Fruit fly (Drosophila melanogaster) whole organism, wandering third instar larva: ENCODE results near the gene strat.

Experiments
- Abd-B ChIP-seq: fragments of >200 bp; optimal IDR thresholded peaks from 2 replicates; lab custom pipeline; 2017; ENCODE audit warnings: missing biosample characterization, missing genetic modification characterization
- CG32264 ChIP-seq: fragments of 200-800 bp; sonication (Bioruptor generic); optimal IDR thresholded peaks from 2 replicates; lab custom pipeline; 2016; ENCODE audit warnings: missing biosample characterization, missing genetic modification characterization
- CG9705 ChIP-seq: fragments of 200-800 bp; sonication (Bioruptor generic); optimal IDR thresholded peaks from 2 replicates; lab custom pipeline; 2018; ENCODE audit warnings: missing biosample characterization, mild to moderate bottlenecking, missing genetic modification characterization
- CrebA ChIP-seq: fragments of 200-800 bp; sonication (Bioruptor generic); optimal IDR thresholded peaks from 2 replicates; lab custom pipeline; 2016; ENCODE audit warnings: missing biosample characterization, mild to moderate bottlenecking, missing genetic modification characterization, borderline replicate concordance
- Dif ChIP-seq: fragments of 200-275, 200-300 bp; sonication (Bioruptor generic); optimal IDR thresholded peaks from 2 replicates; lab custom pipeline; 2018; ENCODE audit warnings: missing biosample characterization, missing genetic modification characterization; ENCODE audit not compliant: partially characterized antibody
- GATAd ChIP-seq: sonication (Bioruptor generic); optimal IDR thresholded peaks from 2 replicates; lab custom pipeline; 2016; ENCODE audit warnings: missing biosample characterization, missing genetic modification characterization
- HLH106 ChIP-seq: fragments of 200-800 bp; optimal IDR thresholded peaks from 3 replicates; lab custom pipeline; 2019; ENCODE audit warnings: missing biosample characterization, mild to moderate bottlenecking, missing genetic modification characterization, moderate library complexity
- Hnf4 ChIP-seq: fragments of 200-800 bp; sonication (Bioruptor generic); optimal IDR thresholded peaks from 2 replicates; lab custom pipeline; 2016; ENCODE audit warnings: missing biosample characterization, mild to moderate bottlenecking, missing genetic modification characterization
- Hr78 ChIP-seq: fragments of >200 bp; optimal IDR thresholded peaks from 2 replicates; lab custom pipeline; 2017; ENCODE audit warnings: missing biosample characterization, missing genetic modification characterization
- Jra ChIP-seq: sonication (Bioruptor generic); optimal IDR thresholded peaks from 2 replicates; lab custom pipeline; 2016; ENCODE audit warnings: missing biosample characterization, missing genetic modification characterization
- Mio ChIP-seq: sonication (Bioruptor generic); optimal IDR thresholded peaks from 2 replicates; lab custom pipeline; 2016; ENCODE audit warnings: missing biosample characterization, missing genetic modification characterization
- Myc ChIP-seq: fragments of >200 bp; optimal IDR thresholded peaks from 2 replicates; lab custom pipeline; 2017
- N ChIP-seq: fragments of >200 bp; optimal IDR thresholded peaks from 2 replicates; lab custom pipeline; 2018; ENCODE audit warnings: missing biosample characterization, missing external identifiers, missing genetic modification characterization
- OdsH ChIP-seq: fragments of 200-800 bp; sonication (Bioruptor generic); optimal IDR thresholded peaks from 2 replicates; lab custom pipeline; 2016; ENCODE audit warnings: missing biosample characterization, mild to moderate bottlenecking, missing genetic modification characterization
- Rel ChIP-seq, 2 experiments: fragments of 200-800 bp; sonication (Bioruptor generic) in 1 of 2; optimal IDR thresholded peaks; 2 replicates in 1 of 2; 3 replicates in 1 of 2; lab custom pipeline; 2016 to 2019; ENCODE audit warnings: mild to moderate bottlenecking in 2 of 2, missing biosample characterization in 2 of 2, missing genetic modification characterization in 2 of 2, moderate library complexity in 1 of 2
- Sp1 ChIP-seq: fragments of 200-800 bp; sonication (Bioruptor generic); optimal IDR thresholded peaks from 3 replicates; lab custom pipeline; 2019; ENCODE audit warnings: missing biosample characterization, mild to moderate bottlenecking, missing genetic modification characterization, moderate library complexity
- Vsx2 ChIP-seq: fragments of 200-300, 225-300 bp; sonication (Bioruptor generic); optimal IDR thresholded peaks from 2 replicates; lab custom pipeline; 2018; ENCODE audit warnings: missing biosample characterization, missing genetic modification characterization; ENCODE audit not compliant: partially characterized antibody
- brk ChIP-seq: fragments of 200-800 bp; sonication (Bioruptor generic); optimal IDR thresholded peaks from 2 replicates; lab custom pipeline; 2016; ENCODE audit warnings: missing biosample characterization, mild to moderate bottlenecking, missing genetic modification characterization
- dl ChIP-seq, 2 experiments: fragments of 175-275, 200-275 bp in 1 of 2; fragments of 200-275 bp in 1 of 2; sonication (Bioruptor generic); optimal IDR thresholded peaks; lab custom pipeline; 2018; ENCODE audit warnings: mild to moderate bottlenecking in 2 of 2, missing biosample characterization in 2 of 2, missing genetic modification characterization in 2 of 2, moderate library complexity in 2 of 2; ENCODE audit not compliant: partially characterized antibody in 2 of 2, insufficient read depth in 1 of 2
- dsf ChIP-seq: sonication (Bioruptor generic); optimal IDR thresholded peaks from 2 replicates; lab custom pipeline; 2016; ENCODE audit warnings: missing biosample characterization, missing genetic modification characterization, borderline replicate concordance
- ey ChIP-seq: fragments of 200-800 bp; sonication (Bioruptor generic); optimal IDR thresholded peaks from 2 replicates; lab custom pipeline; 2016; ENCODE audit warnings: missing biosample characterization, missing genetic modification characterization
- foxo ChIP-seq, 2 experiments: fragments of 200-800 bp; sonication (Bioruptor generic); optimal IDR thresholded peaks; 2 replicates in 1 of 2; 3 replicates in 1 of 2; lab custom pipeline; 2016 to 2017; ENCODE audit warnings: missing biosample characterization in 2 of 2, missing genetic modification characterization in 2 of 2
- fru ChIP-seq: fragments of 200-800 bp; sonication (Bioruptor generic); optimal IDR thresholded peaks from 3 replicates; lab custom pipeline; 2016; ENCODE audit warnings: missing biosample characterization, mild to moderate bottlenecking, missing genetic modification characterization
- h ChIP-seq: fragments of 200-800 bp; sonication (Bioruptor generic); optimal IDR thresholded peaks from 3 replicates; lab custom pipeline; 2016; ENCODE audit warnings: missing biosample characterization, mild to moderate bottlenecking, missing genetic modification characterization
- jim ChIP-seq: fragments of 175-275, 200-325 bp; sonication (Bioruptor generic); optimal IDR thresholded peaks from 2 replicates; lab custom pipeline; 2016; ENCODE audit warnings: missing biosample characterization, mild to moderate bottlenecking, missing genetic modification characterization
- lola ChIP-seq: fragments of >200 bp; optimal IDR thresholded peaks from 2 replicates; lab custom pipeline; 2017; ENCODE audit warnings: missing biosample characterization, missing genetic modification characterization
- psq ChIP-seq: fragments of 200-800 bp; sonication (Bioruptor generic); optimal IDR thresholded peaks from 3 replicates; lab custom pipeline; 2017; ENCODE audit warnings: missing biosample characterization, mild to moderate bottlenecking, missing genetic modification characterization, moderate library complexity
- rgr ChIP-seq: fragments of 200-800 bp; sonication (Bioruptor generic); optimal IDR thresholded peaks from 3 replicates; lab custom pipeline; 2016; ENCODE audit warnings: missing biosample characterization, mild to moderate bottlenecking, missing genetic modification characterization
- sage ChIP-seq: fragments of 200-800 bp; sonication (Bioruptor generic); optimal IDR thresholded peaks from 2 replicates; lab custom pipeline; 2016; ENCODE audit warnings: missing biosample characterization, mild to moderate bottlenecking, missing genetic modification characterization
- tai ChIP-seq: sonication (Bioruptor generic); optimal IDR thresholded peaks from 2 replicates; lab custom pipeline; 2016; ENCODE audit warnings: missing biosample characterization, missing genetic modification characterization
- usp ChIP-seq: fragments of >200 bp; optimal IDR thresholded peaks from 2 replicates; lab custom pipeline; 2017; ENCODE audit warnings: missing biosample characterization, missing genetic modification characterization
- woc ChIP-seq: sonication (Bioruptor generic); optimal IDR thresholded peaks from 2 replicates; lab custom pipeline; 2016; ENCODE audit warnings: missing biosample characterization, mild to moderate bottlenecking, missing genetic modification characterization

The strat gene

dm6 chr2L:8365701-8366643, 45.8 kb downstream of the strat start, which contains the start of gene Pp2A-29B:
Gene Pp2A-29B, plus strand, starts transcription at chr2L:8366038.
- TF ChIP-seq Hr78 (no peak), tai (GFP tag; lab: Kevin White, UChicago) (no peak), Abd-B (GFP tag; lab: Kevin White, UChicago) (no peak), GATAd (GFP tag; lab: Kevin White, UChicago) (no peak), dl (GFP tag; optimal IDR thresholded peaks at IDR 0.05; lab: Kevin White, UChicago; ENCODE audit: insufficient read depth in 1 of 2, partially characterized antibody in 2 of 2) (no peak), woc (GFP tag; lab: Kevin White, UChicago) (peak; percentile 59), Vsx2 (GFP tag; lab: Kevin White, UChicago) (no peak), lola (GFP tag; lab: Kevin White, UChicago) (no peak), N (GFP tag; lab: Kevin White, UChicago) (peak; percentile 88), brk (GFP tag; lab: Kevin White, UChicago) (peak; percentile 81), sage (GFP tag; lab: Kevin White, UChicago) (peak; percentile 23), fru (GFP tag; lab: Kevin White, UChicago) (peak; percentile 23), Mio (GFP tag; lab: Kevin White, UChicago) (no peak), h (GFP tag; lab: Kevin White, UChicago) (peak; percentile 55), Sp1 (peak; percentile 33), Hnf4 (GFP tag; lab: Kevin White, UChicago) (peak; percentile 53), ey (GFP tag; lab: Kevin White, UChicago) (peak; percentile 4), Jra (GFP tag; lab: Kevin White, UChicago) (peak; percentile 63), rgr (GFP tag; lab: Kevin White, UChicago) (peak; percentile 38), usp (GFP tag; lab: Kevin White, UChicago) (no peak), Rel (GFP tag; optimal IDR thresholded peaks at IDR 0.05; lab: Kevin White, UChicago) (no peak), Rel (tag; optimal IDR thresholded peaks at IDR 0.05; lab: Kevin White, UChicago) (peak; percentile 31), CG32264 (GFP tag; lab: Kevin White, UChicago) (no peak), HLH106 (peak; percentile 49), OdsH (GFP tag; lab: Kevin White, UChicago) (no peak), jim (GFP tag; lab: Kevin White, UChicago) (no peak), CrebA (GFP tag; lab: Kevin White, UChicago) (no peak), psq (GFP tag; lab: Kevin White, UChicago) (no peak), dsf (GFP tag; lab: Kevin White, UChicago) (peak; percentile 54), foxo (GFP tag; optimal IDR thresholded peaks at IDR 0.05; lab: Kevin White, UChicago) (peak in 1 of 2 experiments; percentile 23), Dif (GFP tag; lab: Kevin White, UChicago) (no peak), Myc (lab: Kevin White, UChicago) (no peak), CG9705 (GFP tag; lab: Kevin White, UChicago) (peak; percentile 19)
